Worm (Caenorhabditis elegans): ENCODE data around the gene C45G9.5.

Gene C45G9.5

ce11 chrIII:5076569-5076968 lies 28.7 kb downstream of the C45G9.5 start:
- TF ChIP-seq unc-62 (GFP tag; optimal IDR thresholded peaks at IDR 0.05) = no peak

ce11 chrIII:5077150-5077814 lies 29.4 kb downstream of the C45G9.5 start, which contains the start of gene alh-1:
alh-1 (plus strand) TSS chrIII:5077764.
- no peak for TF ChIP-seq unc-62 (GFP tag; optimal IDR thresholded peaks at IDR 0.05)

- TF ChIP-seq unc-62 (GFP tag; optimal IDR thresholded peaks at IDR 0.05) = no peak
These were observed 30.1 kb downstream of the C45G9.5 start for ce11 chrIII:5078062-5078461.

DNA sequence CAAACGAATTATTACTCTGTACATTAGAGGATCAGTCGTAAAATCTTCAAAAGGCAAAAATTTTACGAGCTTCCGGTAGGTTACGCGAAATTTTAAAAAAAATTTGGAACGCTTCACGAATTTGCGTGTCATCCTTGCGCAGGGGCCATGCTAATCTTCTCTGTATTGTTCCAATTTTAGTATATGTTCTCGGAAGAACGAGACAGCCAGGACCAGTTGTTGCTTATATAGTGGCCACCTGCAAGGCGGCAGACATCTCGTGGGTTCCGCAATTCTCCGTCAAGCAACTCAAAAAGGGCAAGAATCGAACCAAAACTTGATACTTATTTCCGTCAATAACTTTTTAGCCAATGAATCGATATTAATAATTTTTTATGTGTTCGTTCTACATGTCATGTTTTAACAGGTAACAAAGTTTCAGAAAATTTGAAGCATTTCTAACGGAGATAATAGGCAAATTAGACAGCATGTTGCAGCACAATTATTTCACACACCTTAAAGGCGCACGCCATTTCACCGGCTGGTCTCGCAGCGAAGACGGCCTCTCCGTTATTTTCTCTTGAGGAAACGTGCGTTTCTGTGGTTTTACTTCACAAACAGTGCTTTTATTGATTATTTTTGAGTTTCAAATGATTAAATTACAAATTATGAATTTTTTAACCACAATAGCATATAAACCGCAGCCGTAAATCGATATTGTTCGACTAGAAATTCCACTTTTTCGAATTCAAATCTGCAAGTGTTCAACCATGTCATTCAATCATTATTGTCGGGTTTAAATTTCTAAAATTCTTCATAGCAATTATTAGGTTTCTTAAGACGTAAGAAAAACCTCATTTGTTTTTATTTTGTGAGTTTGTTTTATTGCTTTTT lies 33.0 kb downstream of the C45G9.5 start:
- no peak for TF ChIP-seq unc-62 (GFP tag; optimal IDR thresholded peaks at IDR 0.05)

DNA sequence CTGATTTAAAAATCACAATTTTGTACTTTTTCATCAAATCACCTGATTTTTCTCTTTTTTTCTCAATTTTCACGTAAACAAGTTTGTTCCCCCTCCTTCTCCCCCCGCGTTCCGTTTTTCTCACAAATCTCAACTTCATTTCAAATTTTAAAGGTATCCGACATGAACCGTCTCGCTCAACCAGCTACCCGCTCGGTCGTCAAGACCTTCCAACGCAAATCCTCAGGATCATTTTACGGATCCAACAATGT lies 33.6 kb downstream of the C45G9.5 start, which contains the start of gene cox-6A:
TSS of gene cox-6A (plus strand) at position 152 of the 251 bp plus-strand sequence.
- no peak for TF ChIP-seq unc-62 (GFP tag; optimal IDR thresholded peaks at IDR 0.05)

DNA sequence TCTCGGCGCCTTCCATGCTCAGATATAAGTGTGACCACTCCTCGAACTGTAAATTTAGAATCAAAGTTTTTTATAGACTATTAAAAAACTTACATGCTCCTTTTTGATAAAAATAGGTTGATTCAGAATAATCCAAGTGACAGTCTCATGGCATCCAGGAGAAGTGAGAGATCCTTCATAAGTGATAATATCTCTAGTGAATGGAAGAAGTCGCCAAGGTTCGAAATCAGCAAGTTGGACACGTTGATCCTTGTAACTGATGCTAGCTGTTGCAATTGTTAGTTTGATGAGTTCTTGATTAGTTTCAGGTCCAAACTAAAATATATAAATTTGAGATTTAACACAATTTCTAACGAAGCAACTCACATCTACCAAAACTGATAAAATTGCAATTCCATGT lies 35.4 kb downstream of the C45G9.5 start:
- TF ChIP-seq unc-62 (GFP tag; optimal IDR thresholded peaks at IDR 0.05) = no peak

DNA sequence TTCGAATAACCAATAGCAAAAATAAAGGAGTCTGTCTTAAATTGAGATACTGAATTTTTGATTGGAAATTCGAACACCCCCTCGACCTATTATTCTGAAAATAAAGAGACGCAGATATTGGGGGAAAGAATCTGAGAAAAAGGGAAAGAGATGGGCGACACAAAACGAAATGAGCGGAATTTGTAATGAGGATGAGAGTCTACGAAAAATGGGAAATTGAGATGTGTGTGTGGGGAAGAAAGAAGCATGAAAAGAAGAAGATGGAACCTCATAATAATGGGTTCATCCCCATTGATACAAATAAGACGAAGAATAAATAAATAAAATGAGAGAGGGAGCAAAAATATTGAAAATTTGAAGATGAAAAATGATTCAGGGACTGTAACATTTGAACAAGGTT lies 37.6 kb downstream of the C45G9.5 start, which contains the start of gene cah-1:
TSS of gene cah-1 (minus strand) at position 101 of the 400 bp plus-strand sequence.
- TF ChIP-seq unc-62 (GFP tag; optimal IDR thresholded peaks at IDR 0.05) = no peak

DNA sequence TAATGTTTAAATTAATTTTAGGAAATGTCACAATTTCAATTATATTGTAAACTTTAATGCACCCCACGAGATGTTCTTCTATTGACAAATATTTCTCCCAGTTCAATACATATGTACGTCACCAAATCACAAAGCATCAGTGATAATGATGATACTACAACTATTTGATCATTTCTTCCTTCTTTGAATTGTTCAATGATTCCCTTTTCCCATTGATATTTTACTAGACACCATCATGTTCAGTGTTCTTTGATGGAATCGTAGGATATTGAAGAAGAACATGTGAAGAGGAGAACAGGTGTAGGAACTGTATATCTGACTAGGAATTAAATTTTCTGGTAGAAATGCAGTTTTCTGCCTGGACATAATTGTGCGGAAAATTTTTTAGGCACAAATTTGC lies 41.6 kb downstream of the C45G9.5 start:
- TF ChIP-seq unc-62 (GFP tag; optimal IDR thresholded peaks at IDR 0.05) = no peak

DNA sequence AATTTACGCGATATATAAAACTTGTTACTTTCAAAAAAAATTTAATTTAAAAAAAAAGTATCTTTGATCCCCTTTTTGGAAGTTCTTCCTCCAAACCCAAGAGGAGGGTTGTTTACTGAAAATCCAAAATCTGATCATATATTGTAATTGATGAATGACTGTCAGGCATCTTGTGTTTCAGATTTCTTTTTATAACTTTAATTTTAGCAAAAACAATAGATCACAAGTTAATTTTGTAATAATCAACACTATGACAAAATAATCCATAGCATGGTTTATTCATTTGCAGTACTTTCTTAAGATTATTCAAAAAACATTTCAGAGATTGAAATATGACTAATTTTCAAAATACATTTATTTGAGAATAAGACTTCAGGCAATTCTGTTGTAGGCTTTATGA lies 44.4 kb downstream of the C45G9.5 start:
- no peak for TF ChIP-seq unc-62 (GFP tag; optimal IDR thresholded peaks at IDR 0.05)

DNA sequence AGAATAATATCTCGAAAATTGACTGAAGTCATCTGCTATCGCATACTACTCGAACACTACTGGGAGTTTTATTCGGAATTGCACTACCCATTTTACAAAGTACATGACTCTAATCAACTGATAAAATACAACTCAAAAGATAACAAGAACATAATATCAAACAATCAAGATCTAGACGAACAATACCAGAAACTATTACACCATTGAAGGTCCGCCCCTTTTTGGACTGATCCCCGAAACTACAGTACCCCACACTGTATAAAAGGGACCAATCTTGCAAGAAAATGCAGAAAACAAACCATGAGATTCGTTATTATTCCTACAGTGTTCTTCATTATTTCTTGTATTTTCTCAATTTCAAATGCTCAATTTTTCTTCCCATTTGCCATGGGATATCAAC lies 46.6 kb downstream of the C45G9.5 start, which contains the start of gene F54D8.10:
TSS of gene F54D8.10 (plus strand) at position 301 of the 400 bp plus-strand sequence.
- no peak for TF ChIP-seq unc-62 (GFP tag; optimal IDR thresholded peaks at IDR 0.05)

ce11 chrIII:5096741-5097140 lies 48.8 kb downstream of the C45G9.5 start:
- no peak for TF ChIP-seq unc-62 (GFP tag; optimal IDR thresholded peaks at IDR 0.05)

ce11 chrIII:5098740-5099276 lies 50.9 kb downstream of the C45G9.5 start:
- no peak for TF ChIP-seq unc-62 (GFP tag; optimal IDR thresholded peaks at IDR 0.05)

DNA sequence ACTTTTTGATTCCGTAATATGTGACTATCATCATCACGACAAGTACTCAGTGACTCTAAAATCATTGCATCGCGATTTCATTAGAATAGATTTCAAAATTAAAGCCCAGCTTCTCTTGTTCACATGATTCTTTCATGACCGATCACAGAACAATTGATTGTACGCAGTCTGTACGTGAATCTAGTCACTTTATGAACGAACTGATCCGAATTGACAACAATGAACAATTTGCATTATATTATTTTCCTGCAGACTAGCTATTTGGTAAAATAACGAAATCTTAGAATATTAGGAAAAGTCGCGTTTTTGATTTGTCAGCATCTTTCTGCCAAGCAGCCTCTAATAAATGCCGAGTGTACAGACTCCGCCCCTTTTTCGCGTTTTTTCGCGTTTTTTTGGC lies 51.6 kb downstream of the C45G9.5 start:
- no peak for TF ChIP-seq unc-62 (GFP tag; optimal IDR thresholded peaks at IDR 0.05)
